Worm (Caenorhabditis elegans) whole organism, L4 larva: Measurements from ENCODE around the gene che-11.

Source experiments
- Y105C5A.15 ChIP-seq: fragments of 200-800 bp; sonication (Bioruptor generic); IDR thresholded peaks from 2 replicates; pipeline ENCODE4 v1.3.6; 2022; ENCODE audit warnings: missing genetic modification characterization, missing compliant biosample characterization
- Y48G9A.11 ChIP-seq: fragments of 200-800 bp; sonication (Bioruptor generic); IDR thresholded peaks from 2 replicates; pipeline ENCODE4 v1.3.6; 2022; ENCODE audit warnings: missing genetic modification reagents, missing genetic modification characterization, missing compliant biosample characterization
- Y5F2A.4 ChIP-seq: fragments of 200-800 bp; sonication (Bioruptor generic); optimal IDR thresholded peaks from 2 replicates; lab custom pipeline; 2018; ENCODE audit warnings: mild to moderate bottlenecking, missing genetic modification characterization, missing compliant biosample characterization
- Y75B8A.6 ChIP-seq: fragments of 200-800 bp; sonication (Bioruptor generic); IDR thresholded peaks from 2 replicates; pipeline ENCODE4 v1.3.6; 2022; ENCODE audit warnings: missing genetic modification reagents, missing genetic modification characterization, missing compliant biosample characterization
- aha-1 ChIP-seq: fragments of 150-350 bp; peaks from one replicate; lab custom pipeline; 2014; ENCODE audit warnings: missing biosample characterization, missing genetic modification characterization
- ceh-62 ChIP-seq: sonication (generic microtip); optimal IDR thresholded peaks from 2 replicates; lab custom pipeline; 2017; ENCODE audit warnings: missing biosample characterization, missing genetic modification characterization
- daf-8 ChIP-seq: fragments of 200-800 bp; sonication (Bioruptor generic); IDR thresholded peaks from 2 replicates; pipeline ENCODE4 v1.3.6; 2022; ENCODE audit warnings: missing genetic modification characterization, missing compliant biosample characterization
- dmd-6 ChIP-seq: fragments of 200-800 bp; sonication (Bioruptor generic); IDR thresholded peaks from 2 replicates; pipeline ENCODE4 v1.3.6; 2022; ENCODE audit warnings: missing genetic modification reagents, missing genetic modification characterization, missing compliant biosample characterization
- egl-27 ChIP-seq: sonication (generic microtip); optimal IDR thresholded peaks from 3 replicates; lab custom pipeline; 2017; ENCODE audit warnings: missing biosample characterization, missing genetic modification reagents, missing genetic modification characterization
- egl-43 ChIP-seq: fragments of 200-800 bp; sonication (Bioruptor generic); IDR thresholded peaks from 2 replicates; pipeline ENCODE4 v1.3.6; 2022; ENCODE audit warnings: missing genetic modification reagents, missing genetic modification characterization, missing compliant biosample characterization
- fkh-10 ChIP-seq: fragments of 150-350 bp; optimal IDR thresholded peaks from 2 replicates; lab custom pipeline; 2014; ENCODE audit warnings: missing biosample characterization, missing genetic modification reagents, missing genetic modification characterization
- hlh-11 ChIP-seq: fragments of 200-800 bp; sonication (Bioruptor generic); optimal IDR thresholded peaks from 2 replicates; lab custom pipeline; 2018; ENCODE audit warnings: mild to moderate bottlenecking, missing genetic modification characterization, missing compliant biosample characterization
- jun-1 ChIP-seq: fragments of 150-350 bp; optimal IDR thresholded peaks from 2 replicates; lab custom pipeline; 2014; ENCODE audit warnings: missing biosample characterization, missing genetic modification reagents, missing genetic modification characterization
- lin-13 ChIP-seq: fragments of 150-350 bp; optimal IDR thresholded peaks from 2 replicates; lab custom pipeline; 2014; ENCODE audit warnings: missing biosample characterization, missing genetic modification reagents, missing genetic modification characterization
- lin-15B ChIP-seq: fragments of 150-350 bp; sonication (generic microtip); optimal IDR thresholded peaks from 3 replicates; lab custom pipeline; 2014; ENCODE audit warnings: missing biosample characterization, missing genetic modification characterization
- lin-29 ChIP-seq: fragments of 200-800 bp; sonication (Bioruptor generic); IDR thresholded peaks from 2 replicates; pipeline ENCODE4 v1.3.6; 2022; ENCODE audit warnings: missing genetic modification reagents, missing genetic modification characterization, missing compliant biosample characterization
- lin-38 ChIP-seq: fragments of 200-800 bp; sonication (Bioruptor generic); IDR thresholded peaks from 2 replicates; pipeline ENCODE4 v1.3.6; 2022; ENCODE audit warnings: missing genetic modification reagents, missing genetic modification characterization, missing compliant biosample characterization
- lin-39 ChIP-seq: fragments of 150-350 bp; optimal IDR thresholded peaks from 2 replicates; lab custom pipeline; 2014; ENCODE audit warnings: missing biosample characterization, missing genetic modification reagents, missing genetic modification characterization
- lir-3 ChIP-seq: sonication (generic microtip); optimal IDR thresholded peaks from 2 replicates; lab custom pipeline; 2016; ENCODE audit warnings: mild to moderate bottlenecking, missing genetic modification characterization, missing compliant biosample characterization
- mdl-1 ChIP-seq, 2 experiments: fragments of 150-350 bp in 1 of 2; sonication (generic microtip) in 1 of 2; optimal IDR thresholded peaks; 2 replicates each; lab custom pipeline; 2014 to 2017; ENCODE audit warnings: missing biosample characterization in 2 of 2, missing genetic modification characterization in 2 of 2
- mdt-29 ChIP-seq: fragments of 200-800 bp; sonication (Bioruptor generic); IDR thresholded peaks from 2 replicates; pipeline ENCODE4 v1.3.6; 2022; ENCODE audit warnings: missing genetic modification reagents, missing genetic modification characterization, missing compliant biosample characterization
- nhr-102 ChIP-seq: sonication (generic microtip); optimal IDR thresholded peaks from 2 replicates; lab custom pipeline; 2016; ENCODE audit warnings: mild to moderate bottlenecking, missing genetic modification characterization, moderate library complexity, missing compliant biosample characterization
- nhr-11 ChIP-seq: fragments of 150-350 bp; optimal IDR thresholded peaks from 2 replicates; lab custom pipeline; 2014; ENCODE audit warnings: missing biosample characterization, missing genetic modification characterization
- nhr-28 ChIP-seq: fragments of 150-350 bp; optimal IDR thresholded peaks from 2 replicates; lab custom pipeline; 2014; ENCODE audit warnings: missing biosample characterization, missing genetic modification characterization
- sdz-12 ChIP-seq: fragments of 200-800 bp; sonication (Bioruptor generic); optimal IDR thresholded peaks from 2 replicates; lab custom pipeline; 2018; ENCODE audit warnings: mild to moderate bottlenecking, missing genetic modification characterization, missing compliant biosample characterization
- set-16 ChIP-seq: fragments of 200-800 bp; sonication (Bioruptor generic); IDR thresholded peaks from 2 replicates; pipeline ENCODE4 v1.3.6; 2022; ENCODE audit warnings: missing genetic modification reagents, missing genetic modification characterization, missing compliant biosample characterization
- snpc-4 ChIP-seq: fragments of 150-350 bp; optimal IDR thresholded peaks from 2 replicates; lab custom pipeline; 2014; ENCODE audit warnings: missing biosample characterization, missing genetic modification characterization
- spr-3 ChIP-seq: fragments of 200-800 bp; sonication (Bioruptor generic); optimal IDR thresholded peaks from 2 replicates; lab custom pipeline; 2018; ENCODE audit warnings: mild to moderate bottlenecking, missing genetic modification characterization, missing compliant biosample characterization
- unc-62 ChIP-seq, 3 experiments: fragments of 150-350 bp in 1 of 3; sonication (generic microtip); optimal IDR thresholded peaks in 2 of 3; peaks in 1 of 3; 1 replicate in 1 of 3; 2 replicates in 2 of 3; lab custom pipeline; 2014 to 2017; ENCODE audit warnings: missing biosample characterization in 3 of 3, missing genetic modification characterization in 3 of 3, missing genetic modification reagents in 3 of 3, missing genotype in 1 of 3
- zfp-3 ChIP-seq: fragments of 200-800 bp; sonication (Bioruptor generic); conservative IDR thresholded peaks from 2 replicates; pipeline ENCODE4 v1.3.6; 2022; ENCODE audit warnings: missing genetic modification reagents, missing genetic modification characterization, missing compliant biosample characterization

Gene che-11

ce11 chrV:12179338-12179737, 28.8 kb upstream of the che-11 start, which contains the start of gene clec-224:
Gene clec-224 (minus strand): TSS chrV:12179438.
- TF ChIP-seq sdz-12 (GFP tag; lab: Kevin White, UChicago): no peak
- peak in 1 of 2 experiments; percentile 47 for TF ChIP-seq unc-62 (GFP tag; optimal IDR thresholded peaks at IDR 0.05 in 1 of 2; lab: Kevin White, UChicago)
- TF ChIP-seq unc-62 (tag; optimal IDR thresholded peaks at IDR 0.05; lab: Kevin White, UChicago): no peak
- TF ChIP-seq spr-3: no peak
- TF ChIP-seq nhr-11 (tag; lab: Kevin White, UChicago): no peak
- no peak for TF ChIP-seq lir-3 (tag; lab: Kevin White, UChicago)
- TF ChIP-seq fkh-10: no peak
- no peak for TF ChIP-seq egl-27 (tag; lab: Kevin White, UChicago)
- TF ChIP-seq aha-1 (tag; lab: Kevin White, UChicago): no peak

- no peak for TF ChIP-seq lin-38
- TF ChIP-seq mdt-29 (GFP tag; lab: Robert Waterston, UW): no peak
- TF ChIP-seq Y105C5A.15: no peak
- TF ChIP-seq dmd-6: no peak
- TF ChIP-seq Y48G9A.11 (GFP tag; lab: Robert Waterston, UW): no peak
Observed at ce11 chrV:12170114-12170513, 19.6 kb upstream of the che-11 start, which contains the start of gene ZK863.1. Gene ZK863.1 (minus strand): TSS chrV:12170214.

- TF ChIP-seq zfp-3 (GFP tag; lab: Robert Waterston, UW) (no peak), mdl-1 (tag; optimal IDR thresholded peaks at IDR 0.05; lab: Kevin White, UChicago) (peak in 1 of 2 experiments; percentile 16)
Observed at ce11 chrV:12167653-12168052, 17.1 kb upstream of the che-11 start, which contains the start of gene col-37. Gene col-37 (minus strand): TSS chrV:12167753.

- TF ChIP-seq ceh-62 (tag; lab: Kevin White, UChicago) (no peak), lin-29 (GFP tag; lab: Robert Waterston, UW) (no peak), set-16 (GFP tag; lab: Robert Waterston, UW) (peak; percentile 97), egl-43 (GFP tag; lab: Robert Waterston, UW) (no peak)
Observed at ce11 chrV:12167031-12167430, 16.5 kb upstream of the che-11 start.

- TF ChIP-seq lin-39 (tag; lab: Kevin White, UChicago) (no peak), mdl-1 (tag; optimal IDR thresholded peaks at IDR 0.05; lab: Kevin White, UChicago) (no peak), lin-29 (GFP tag; lab: Robert Waterston, UW) (no peak), mdt-29 (GFP tag; lab: Robert Waterston, UW) (no peak), jun-1 (tag; lab: Kevin White, UChicago) (no peak), Y75B8A.6 (GFP tag; lab: Robert Waterston, UW) (no peak), nhr-28 (no peak), lin-15B (no peak), Y5F2A.4 (GFP tag; lab: Kevin White, UChicago) (no peak), hlh-11 (tag; lab: Kevin White, UChicago) (no peak), lin-13 (GFP tag; lab: Kevin White, UChicago) (no peak), fkh-10 (no peak)
- TF ChIP-seq, all 104 proteins: peak for 0
Observed at ce11 chrV:12162906-12163305, 12.4 kb upstream of the che-11 start, which contains the start of gene srj-4. Gene srj-4 (plus strand): TSS chrV:12163206.

ce11 chrV:12162220-12162619, 11.7 kb upstream of the che-11 start, which contains the start of gene C27A7.5:
Gene C27A7.5 (minus strand): TSS chrV:12162320.
- no peak for TF ChIP-seq snpc-4 (tag; lab: Kevin White, UChicago)
- TF ChIP-seq daf-8: no peak
- no peak for TF ChIP-seq nhr-102 (tag; lab: Kevin White, UChicago)
